Worm (Caenorhabditis elegans): Measurements from ENCODE around the gene F08F8.7.

ce11 chrIII:7317354-7317753 lies 29.6 kb downstream of the F08F8.7 start:
- TF ChIP-seq vab-7 (GFP tag; IDR thresholded peaks at IDR 0.05) (no peak), ces-1 (GFP tag; optimal IDR thresholded peaks at IDR 0.05) (no peak), zag-1 (tag; optimal IDR thresholded peaks at IDR 0.05) (no peak), spr-1 (tag; optimal IDR thresholded peaks at IDR 0.05) (no peak), nhr-111 (GFP tag; optimal IDR thresholded peaks at IDR 0.05) (no peak), egl-27 (tag; optimal IDR thresholded peaks at IDR 0.05) (no peak), Y5F2A.4 (GFP tag; optimal IDR thresholded peaks at IDR 0.05) (no peak), zip-2 (tag; optimal IDR thresholded peaks at IDR 0.05) (no peak)
